Worm (Caenorhabditis elegans) whole organism, L3 larva: ENCODE measurements around the gene mxl-2.

Experiments
- R02D3.7 ChIP-seq: fragments of 150-350 bp; optimal IDR thresholded peaks from 2 replicates; lab custom pipeline; 2014; ENCODE audit warnings: missing biosample characterization, missing genetic modification characterization
- ceh-28 ChIP-seq: fragments of 150-350 bp; optimal IDR thresholded peaks from 2 replicates; lab custom pipeline; 2014; ENCODE audit warnings: missing biosample characterization, missing genetic modification reagents, missing genetic modification characterization
- ceh-9 ChIP-seq: sonication (generic microtip); optimal IDR thresholded peaks from 2 replicates; lab custom pipeline; 2018; ENCODE audit warnings: missing biosample characterization, missing genetic modification characterization
- mdl-1 ChIP-seq: fragments of 150-350 bp; optimal IDR thresholded peaks from 2 replicates; lab custom pipeline; 2014; ENCODE audit warnings: missing biosample characterization, missing genetic modification characterization
- nhr-28 ChIP-seq: fragments of 150-350 bp; optimal IDR thresholded peaks from 2 replicates; lab custom pipeline; 2014; ENCODE audit warnings: missing biosample characterization, missing genetic modification characterization
- nhr-77 ChIP-seq: fragments of 150-350 bp; optimal IDR thresholded peaks from 2 replicates; lab custom pipeline; 2014; ENCODE audit warnings: missing biosample characterization, missing genetic modification characterization
- sea-2 ChIP-seq: fragments of 150-350 bp; sonication (generic microtip); optimal IDR thresholded peaks from 4 replicates; lab custom pipeline; 2014; ENCODE audit warnings: missing biosample characterization, missing genetic modification reagents, missing genetic modification characterization
- unc-62 ChIP-seq: fragments of 150-350 bp; sonication (generic microtip); optimal IDR thresholded peaks from 4 replicates; lab custom pipeline; 2014; ENCODE audit warnings: missing biosample characterization, missing genetic modification reagents, missing genetic modification characterization
- ztf-11 ChIP-seq: fragments of 150-350 bp; optimal IDR thresholded peaks from 2 replicates; lab custom pipeline; 2014; ENCODE audit warnings: missing biosample characterization, missing genetic modification characterization

DNA sequence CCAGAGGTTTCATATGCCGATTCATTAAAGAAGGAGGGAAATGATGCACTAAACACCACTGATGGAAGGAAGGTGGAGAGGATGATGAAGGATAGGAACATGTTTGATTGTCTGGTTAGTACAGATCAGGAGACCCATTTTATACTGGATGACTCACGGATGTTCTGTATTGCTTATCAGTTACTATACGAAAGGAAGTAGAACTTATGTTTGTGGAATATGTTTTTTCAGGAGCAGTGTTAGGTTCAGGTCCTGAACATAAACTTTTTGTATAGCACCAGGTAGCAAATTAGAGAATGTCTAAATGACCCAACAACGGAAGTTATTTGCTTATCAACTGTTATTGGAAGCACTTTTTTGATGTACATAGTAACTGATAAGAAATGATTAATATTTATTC, 12.2 kb downstream of the mxl-2 start, which contains the start of gene clec-148:
- no peak for TF ChIP-seq nhr-28 (tag; lab: Kevin White, UChicago)
- TF ChIP-seq nhr-77 (tag; lab: Kevin White, UChicago), result no peak
- TF ChIP-seq ceh-28, result no peak
- no peak for TF ChIP-seq unc-62
- TF ChIP-seq ztf-11 (tag; lab: Kevin White, UChicago), result no peak
- no peak for TF ChIP-seq mdl-1 (tag; lab: Kevin White, UChicago)
- TF ChIP-seq R02D3.7 (tag; lab: Kevin White, UChicago), result no peak
- no peak for TF ChIP-seq ceh-9 (tag; lab: Kevin White, UChicago)
- no peak for TF ChIP-seq sea-2 (GFP tag; lab: Kevin White, UChicago)
